Fruit fly (Drosophila melanogaster) whole organism, wandering third instar larva: Measurements from ENCODE around the gene Atg12.

ENCODE experiments used
- Abd-B ChIP-seq: fragments of >200 bp; optimal IDR thresholded peaks from 2 replicates; lab custom pipeline; 2017; ENCODE audit warnings: missing biosample characterization, missing genetic modification characterization
- CG32264 ChIP-seq: fragments of 200-800 bp; sonication (Bioruptor generic); optimal IDR thresholded peaks from 2 replicates; lab custom pipeline; 2016; ENCODE audit warnings: missing biosample characterization, missing genetic modification characterization
- CG9705 ChIP-seq: fragments of 200-800 bp; sonication (Bioruptor generic); optimal IDR thresholded peaks from 2 replicates; lab custom pipeline; 2018; ENCODE audit warnings: missing biosample characterization, mild to moderate bottlenecking, missing genetic modification characterization
- CrebA ChIP-seq: fragments of 200-800 bp; sonication (Bioruptor generic); optimal IDR thresholded peaks from 2 replicates; lab custom pipeline; 2016; ENCODE audit warnings: missing biosample characterization, mild to moderate bottlenecking, missing genetic modification characterization, borderline replicate concordance
- Dfd ChIP-seq: fragments of >200 bp; optimal IDR thresholded peaks from 2 replicates; lab custom pipeline; 2017; ENCODE audit warnings: missing biosample characterization, missing genetic modification characterization
- Dif ChIP-seq: fragments of 200-275, 200-300 bp; sonication (Bioruptor generic); optimal IDR thresholded peaks from 2 replicates; lab custom pipeline; 2018; ENCODE audit warnings: missing biosample characterization, missing genetic modification characterization; ENCODE audit not compliant: partially characterized antibody
- GATAd ChIP-seq: sonication (Bioruptor generic); optimal IDR thresholded peaks from 2 replicates; lab custom pipeline; 2016; ENCODE audit warnings: missing biosample characterization, missing genetic modification characterization
- HLH106 ChIP-seq: fragments of 200-800 bp; optimal IDR thresholded peaks from 3 replicates; lab custom pipeline; 2019; ENCODE audit warnings: missing biosample characterization, mild to moderate bottlenecking, missing genetic modification characterization, moderate library complexity
- Hnf4 ChIP-seq: fragments of 200-800 bp; sonication (Bioruptor generic); optimal IDR thresholded peaks from 2 replicates; lab custom pipeline; 2016; ENCODE audit warnings: missing biosample characterization, mild to moderate bottlenecking, missing genetic modification characterization
- Hr78 ChIP-seq: fragments of >200 bp; optimal IDR thresholded peaks from 2 replicates; lab custom pipeline; 2017; ENCODE audit warnings: missing biosample characterization, missing genetic modification characterization
- Hr83 ChIP-seq: fragments of 200-300 bp; sonication (Bioruptor generic); optimal IDR thresholded peaks from 2 replicates; lab custom pipeline; 2016; ENCODE audit warnings: missing biosample characterization, mild to moderate bottlenecking, missing genetic modification characterization, moderate library complexity; ENCODE audit not compliant: poor library complexity, severe bottlenecking
- Jra ChIP-seq: sonication (Bioruptor generic); optimal IDR thresholded peaks from 2 replicates; lab custom pipeline; 2016; ENCODE audit warnings: missing biosample characterization, missing genetic modification characterization
- Mio ChIP-seq: sonication (Bioruptor generic); optimal IDR thresholded peaks from 2 replicates; lab custom pipeline; 2016; ENCODE audit warnings: missing biosample characterization, missing genetic modification characterization
- Myc ChIP-seq: fragments of >200 bp; optimal IDR thresholded peaks from 2 replicates; lab custom pipeline; 2017
- N ChIP-seq: fragments of >200 bp; optimal IDR thresholded peaks from 2 replicates; lab custom pipeline; 2018; ENCODE audit warnings: missing biosample characterization, missing external identifiers, missing genetic modification characterization
- OdsH ChIP-seq: fragments of 200-800 bp; sonication (Bioruptor generic); optimal IDR thresholded peaks from 2 replicates; lab custom pipeline; 2016; ENCODE audit warnings: missing biosample characterization, mild to moderate bottlenecking, missing genetic modification characterization
- Rel ChIP-seq, 2 experiments: fragments of 200-800 bp; sonication (Bioruptor generic) in 1 of 2; optimal IDR thresholded peaks; 2 replicates in 1 of 2; 3 replicates in 1 of 2; lab custom pipeline; 2016 to 2019; ENCODE audit warnings: mild to moderate bottlenecking in 2 of 2, missing biosample characterization in 2 of 2, missing genetic modification characterization in 2 of 2, moderate library complexity in 1 of 2
- Sp1 ChIP-seq: fragments of 200-800 bp; sonication (Bioruptor generic); optimal IDR thresholded peaks from 3 replicates; lab custom pipeline; 2019; ENCODE audit warnings: missing biosample characterization, mild to moderate bottlenecking, missing genetic modification characterization, moderate library complexity
- Vsx2 ChIP-seq: fragments of 200-300, 225-300 bp; sonication (Bioruptor generic); optimal IDR thresholded peaks from 2 replicates; lab custom pipeline; 2018; ENCODE audit warnings: missing biosample characterization, missing genetic modification characterization; ENCODE audit not compliant: partially characterized antibody
- br ChIP-seq: fragments of 200-800 bp; sonication (Bioruptor generic); optimal IDR thresholded peaks from 2 replicates; lab custom pipeline; 2016; ENCODE audit warnings: missing biosample characterization, missing genetic modification characterization
- brk ChIP-seq: fragments of 200-800 bp; sonication (Bioruptor generic); optimal IDR thresholded peaks from 2 replicates; lab custom pipeline; 2016; ENCODE audit warnings: missing biosample characterization, mild to moderate bottlenecking, missing genetic modification characterization
- dl ChIP-seq, 2 experiments: fragments of 175-275, 200-275 bp in 1 of 2; fragments of 200-275 bp in 1 of 2; sonication (Bioruptor generic); optimal IDR thresholded peaks; lab custom pipeline; 2018; ENCODE audit warnings: mild to moderate bottlenecking in 2 of 2, missing biosample characterization in 2 of 2, missing genetic modification characterization in 2 of 2, moderate library complexity in 2 of 2; ENCODE audit not compliant: partially characterized antibody in 2 of 2, insufficient read depth in 1 of 2
- dmrt93B ChIP-seq: fragments of 200-800 bp; sonication (Bioruptor generic); optimal IDR thresholded peaks from 2 replicates; lab custom pipeline; 2018; ENCODE audit warnings: missing biosample characterization, mild to moderate bottlenecking, missing genetic modification characterization
- dsf ChIP-seq: sonication (Bioruptor generic); optimal IDR thresholded peaks from 2 replicates; lab custom pipeline; 2016; ENCODE audit warnings: missing biosample characterization, missing genetic modification characterization, borderline replicate concordance
- ey ChIP-seq: fragments of 200-800 bp; sonication (Bioruptor generic); optimal IDR thresholded peaks from 2 replicates; lab custom pipeline; 2016; ENCODE audit warnings: missing biosample characterization, missing genetic modification characterization
- foxo ChIP-seq, 2 experiments: fragments of 200-800 bp; sonication (Bioruptor generic); optimal IDR thresholded peaks; 2 replicates in 1 of 2; 3 replicates in 1 of 2; lab custom pipeline; 2016 to 2017; ENCODE audit warnings: missing biosample characterization in 2 of 2, missing genetic modification characterization in 2 of 2
- fru ChIP-seq: fragments of 200-800 bp; sonication (Bioruptor generic); optimal IDR thresholded peaks from 3 replicates; lab custom pipeline; 2016; ENCODE audit warnings: missing biosample characterization, mild to moderate bottlenecking, missing genetic modification characterization
- h ChIP-seq: fragments of 200-800 bp; sonication (Bioruptor generic); optimal IDR thresholded peaks from 3 replicates; lab custom pipeline; 2016; ENCODE audit warnings: missing biosample characterization, mild to moderate bottlenecking, missing genetic modification characterization
- jim ChIP-seq: fragments of 175-275, 200-325 bp; sonication (Bioruptor generic); optimal IDR thresholded peaks from 2 replicates; lab custom pipeline; 2016; ENCODE audit warnings: missing biosample characterization, mild to moderate bottlenecking, missing genetic modification characterization
- lola ChIP-seq: fragments of >200 bp; optimal IDR thresholded peaks from 2 replicates; lab custom pipeline; 2017; ENCODE audit warnings: missing biosample characterization, missing genetic modification characterization
- pan ChIP-seq: fragments of >200 bp; optimal IDR thresholded peaks from 2 replicates; lab custom pipeline; 2017
- psq ChIP-seq: fragments of 200-800 bp; sonication (Bioruptor generic); optimal IDR thresholded peaks from 3 replicates; lab custom pipeline; 2017; ENCODE audit warnings: missing biosample characterization, mild to moderate bottlenecking, missing genetic modification characterization, moderate library complexity
- rgr ChIP-seq: fragments of 200-800 bp; sonication (Bioruptor generic); optimal IDR thresholded peaks from 3 replicates; lab custom pipeline; 2016; ENCODE audit warnings: missing biosample characterization, mild to moderate bottlenecking, missing genetic modification characterization
- sage ChIP-seq: fragments of 200-800 bp; sonication (Bioruptor generic); optimal IDR thresholded peaks from 2 replicates; lab custom pipeline; 2016; ENCODE audit warnings: missing biosample characterization, mild to moderate bottlenecking, missing genetic modification characterization
- sv ChIP-seq: fragments of 200-800 bp; sonication (Bioruptor generic); optimal IDR thresholded peaks from 3 replicates; lab custom pipeline; 2016; ENCODE audit warnings: missing biosample characterization, missing genetic modification characterization
- tai ChIP-seq: sonication (Bioruptor generic); optimal IDR thresholded peaks from 2 replicates; lab custom pipeline; 2016; ENCODE audit warnings: missing biosample characterization, missing genetic modification characterization
- usp ChIP-seq: fragments of >200 bp; optimal IDR thresholded peaks from 2 replicates; lab custom pipeline; 2017; ENCODE audit warnings: missing biosample characterization, missing genetic modification characterization
- woc ChIP-seq: sonication (Bioruptor generic); optimal IDR thresholded peaks from 2 replicates; lab custom pipeline; 2016; ENCODE audit warnings: missing biosample characterization, mild to moderate bottlenecking, missing genetic modification characterization

Atg12 gene

dm6 chr3L:12115966-12116735, 20.6 kb upstream of the Atg12 start, which contains the start of gene vers:
Gene vers, plus strand, starts transcription at chr3L:12116101.
- no peak for TF ChIP-seq N (GFP tag; lab: Kevin White, UChicago)
- TF ChIP-seq tai = no peak
- no peak for TF ChIP-seq rgr (GFP tag; lab: Kevin White, UChicago)
- no peak for TF ChIP-seq Dfd (GFP tag; lab: Kevin White, UChicago)
- peak; percentile 48 for TF ChIP-seq brk (GFP tag; lab: Kevin White, UChicago)
- peak; percentile 57 for TF ChIP-seq Hnf4 (GFP tag; lab: Kevin White, UChicago)
- TF ChIP-seq fru (GFP tag; lab: Kevin White, UChicago) = no peak
- no peak for TF ChIP-seq Mio (GFP tag; lab: Kevin White, UChicago)
- TF ChIP-seq sage (GFP tag; lab: Kevin White, UChicago) = no peak
- TF ChIP-seq GATAd (GFP tag; lab: Kevin White, UChicago) = no peak
- TF ChIP-seq CG9705 (GFP tag; lab: Kevin White, UChicago) = no peak
- no peak for TF ChIP-seq dmrt93B (GFP tag; lab: Kevin White, UChicago)
- TF ChIP-seq Vsx2 = no peak
- no peak for TF ChIP-seq dl (GFP tag; optimal IDR thresholded peaks at IDR 0.05; lab: Kevin White, UChicago; ENCODE audit: insufficient read depth in 1 of 2, partially characterized antibody in 2 of 2)
- TF ChIP-seq CG32264 (GFP tag; lab: Kevin White, UChicago) = no peak
- no peak for TF ChIP-seq Abd-B
- no peak for TF ChIP-seq usp (GFP tag; lab: Kevin White, UChicago)
- no peak for TF ChIP-seq Myc (lab: Kevin White, UChicago)
- TF ChIP-seq Dif (GFP tag; lab: Kevin White, UChicago) = no peak
- TF ChIP-seq Rel (GFP tag; optimal IDR thresholded peaks at IDR 0.05; lab: Kevin White, UChicago) = no peak
- peak; percentile 36 for TF ChIP-seq Rel (tag; optimal IDR thresholded peaks at IDR 0.05; lab: Kevin White, UChicago)
- TF ChIP-seq psq (GFP tag; lab: Kevin White, UChicago) = no peak
- peak; percentile 14 for TF ChIP-seq Jra
- no peak for TF ChIP-seq sv (GFP tag; lab: Kevin White, UChicago)
- no peak for TF ChIP-seq pan
- no peak for TF ChIP-seq woc
- peak; percentile 33 for TF ChIP-seq h (GFP tag; lab: Kevin White, UChicago)
- no peak for TF ChIP-seq lola
- no peak for TF ChIP-seq ey (GFP tag; lab: Kevin White, UChicago)
- no peak for TF ChIP-seq dsf (GFP tag; lab: Kevin White, UChicago)
- TF ChIP-seq OdsH (GFP tag; lab: Kevin White, UChicago) = no peak
- TF ChIP-seq Sp1 (GFP tag; lab: Kevin White, UChicago) = no peak
- no peak for TF ChIP-seq Hr78 (GFP tag; lab: Kevin White, UChicago)
- TF ChIP-seq br (GFP tag; lab: Kevin White, UChicago) = no peak
- peak; percentile 45 for TF ChIP-seq Hr83
- peak; percentile 10 for TF ChIP-seq HLH106 (tag; lab: Kevin White, UChicago)
- peak in 1 of 2 experiments; percentile 23 for TF ChIP-seq foxo (GFP tag; optimal IDR thresholded peaks at IDR 0.05; lab: Kevin White, UChicago)
- no peak for TF ChIP-seq jim (GFP tag; lab: Kevin White, UChicago)
- TF ChIP-seq CrebA (GFP tag; lab: Kevin White, UChicago) = no peak

dm6 chr3L:12118156-12118555, 18.6 kb upstream of the Atg12 start, which contains the start of gene ssp:
Gene ssp, plus strand, starts transcription at chr3L:12118257.
- TF ChIP-seq Mio (GFP tag; lab: Kevin White, UChicago) = no peak
- no peak for TF ChIP-seq CG9705 (GFP tag; lab: Kevin White, UChicago)
- no peak for TF ChIP-seq rgr (GFP tag; lab: Kevin White, UChicago)
- TF ChIP-seq brk (GFP tag; lab: Kevin White, UChicago) = no peak
- no peak for TF ChIP-seq Abd-B
- no peak for TF ChIP-seq ey (GFP tag; lab: Kevin White, UChicago)
- no peak for TF ChIP-seq fru (GFP tag; lab: Kevin White, UChicago)
- TF ChIP-seq psq (GFP tag; lab: Kevin White, UChicago) = no peak
- TF ChIP-seq Jra = no peak
- TF ChIP-seq Dif (GFP tag; lab: Kevin White, UChicago) = no peak
- TF ChIP-seq foxo (GFP tag; optimal IDR thresholded peaks at IDR 0.05; lab: Kevin White, UChicago) = no peak
